Fruit fly (Drosophila melanogaster) whole organism, embryonic: ENCODE data around the gene CG14174.
A peak's percentile ranks its signal among the peaks of the same experiment; 100 is the strongest.

Experiments
- Ada2b ChIP-seq: fragments of 200-800 bp; sonication (Bioruptor generic); IDR thresholded peaks from 2 replicates; pipeline ENCODE4 v1.3.6; 2022; ENCODE audit warnings: missing biosample characterization, missing genetic modification characterization
- Awh ChIP-seq: fragments of 200-800 bp; sonication (Bioruptor generic); IDR thresholded peaks from 2 replicates; pipeline ENCODE4, ENCODE4 v1.3.6; 2022; ENCODE audit warnings: missing biosample characterization, missing genetic modification characterization
- CG10321 ChIP-seq: fragments of 200-800 bp; sonication (Bioruptor generic); IDR thresholded peaks from 2 replicates; pipeline ENCODE4 v1.3.6; 2022; ENCODE audit warnings: missing biosample characterization, missing genetic modification characterization
- CG11695 ChIP-seq: fragments of 200-800 bp; sonication (Bioruptor generic); IDR thresholded peaks from 3 replicates; pipeline ENCODE4 v1.3.6; 2022; ENCODE audit warnings: missing biosample characterization, missing genetic modification characterization
- CG13624 ChIP-seq: fragments of 200-800 bp; sonication (Bioruptor generic); optimal IDR thresholded peaks from 2 replicates; lab custom pipeline; 2016; ENCODE audit warnings: missing biosample characterization, missing genetic modification characterization
- CG13775 ChIP-seq: fragments of 200-800 bp; sonication (Bioruptor generic); optimal IDR thresholded peaks from 3 replicates; lab custom pipeline; 2017; ENCODE audit warnings: missing biosample characterization, mild to moderate bottlenecking, missing genetic modification characterization
- CG14965 ChIP-seq: fragments of 200-800 bp; sonication (Bioruptor generic); optimal IDR thresholded peaks from 2 replicates; lab custom pipeline; 2016; ENCODE audit warnings: missing biosample characterization, missing genetic modification characterization, borderline replicate concordance
- CG17385 ChIP-seq: fragments of 200-800 bp; sonication (Bioruptor generic); optimal IDR thresholded peaks from 3 replicates; lab custom pipeline; 2018; ENCODE audit warnings: missing biosample characterization, mild to moderate bottlenecking, missing genetic modification characterization
- CG18764 ChIP-seq: fragments of 200-800 bp; sonication (Bioruptor generic); optimal IDR thresholded peaks from 3 replicates; lab custom pipeline; 2016; ENCODE audit warnings: missing biosample characterization, missing genetic modification characterization
- CG33557 ChIP-seq: fragments of 200-800 bp; sonication (Bioruptor generic); optimal IDR thresholded peaks from 2 replicates; lab custom pipeline; 2019; ENCODE audit warnings: missing biosample characterization, mild to moderate bottlenecking, missing genetic modification characterization, moderate library complexity
- CG3407 ChIP-seq: fragments of 200-800 bp; sonication (Bioruptor generic); optimal IDR thresholded peaks from 2 replicates; lab custom pipeline; 2018; ENCODE audit warnings: missing biosample characterization, mild to moderate bottlenecking, missing genetic modification characterization
- CG34422 ChIP-seq: fragments of 200-800 bp; sonication (Bioruptor generic); IDR thresholded peaks from 3 replicates; pipeline ENCODE4 v1.3.6; 2022; ENCODE audit warnings: missing biosample characterization, missing genetic modification characterization
- CG3847 ChIP-seq: fragments of 200-800 bp; sonication (Bioruptor generic); IDR thresholded peaks from 2 replicates; pipeline ENCODE4 v1.3.6; 2022; ENCODE audit warnings: missing biosample characterization, missing genetic modification characterization
- CG6791 ChIP-seq: fragments of 200-800 bp; sonication (Bioruptor generic); IDR thresholded peaks from 3 replicates; pipeline ENCODE4 v1.3.6; 2022; ENCODE audit warnings: missing biosample characterization, missing genetic modification characterization; ENCODE audit not compliant: partially characterized antibody
- CG7928 ChIP-seq: fragments of 200-800 bp; sonication (Bioruptor generic); optimal IDR thresholded peaks from 2 replicates; lab custom pipeline; 2017; ENCODE audit warnings: missing biosample characterization, mild to moderate bottlenecking, missing genetic modification characterization
- CG7987 ChIP-seq: fragments of 200-800 bp; sonication (Bioruptor generic); optimal IDR thresholded peaks from 2 replicates; lab custom pipeline; 2018; ENCODE audit warnings: missing biosample characterization, mild to moderate bottlenecking, missing genetic modification characterization, moderate library complexity
- CG8388 ChIP-seq: fragments of 200-800 bp; sonication (Bioruptor generic); optimal IDR thresholded peaks from 2 replicates; lab custom pipeline; 2019; ENCODE audit warnings: missing biosample characterization, mild to moderate bottlenecking, missing genetic modification characterization, moderate library complexity
- Dll ChIP-seq: fragments of 200-800 bp; sonication (Bioruptor generic); IDR thresholded peaks from 4 replicates; pipeline ENCODE4 v1.3.6; 2022; ENCODE audit warnings: missing biosample characterization, missing genetic modification characterization; ENCODE audit not compliant: partially characterized antibody
- Eip74EF ChIP-seq, 2 experiments: fragments of 200-800 bp in 1 of 2; fragments of >200 bp in 1 of 2; sonication (Bioruptor generic) in 1 of 2; optimal IDR thresholded peaks; 2 replicates each; lab custom pipeline; 2017 to 2019; ENCODE audit warnings: missing biosample characterization in 2 of 2, missing genetic modification characterization in 2 of 2, mild to moderate bottlenecking in 1 of 2, moderate library complexity in 1 of 2
- Hand ChIP-seq: fragments of 200-800 bp; sonication (Bioruptor generic); optimal IDR thresholded peaks from 2 replicates; lab custom pipeline; 2017; ENCODE audit warnings: mild to moderate bottlenecking, missing biosample characterization, missing genetic modification reagents, missing genetic modification characterization
- Hey ChIP-seq: fragments of 200-800 bp; sonication (Bioruptor generic); optimal IDR thresholded peaks from 3 replicates; lab custom pipeline; 2018; ENCODE audit warnings: missing biosample characterization, mild to moderate bottlenecking, missing genetic modification characterization
- Opbp ChIP-seq: fragments of 200-800 bp; sonication (Bioruptor generic); IDR thresholded peaks from 3 replicates; pipeline ENCODE4 v1.3.6; 2022; ENCODE audit warnings: missing biosample characterization, missing genetic modification characterization; ENCODE audit not compliant: partially characterized antibody
- Optix ChIP-seq: fragments of 200-800 bp; sonication (Bioruptor generic); IDR thresholded peaks from 3 replicates; pipeline ENCODE4 v1.3.6; 2022; ENCODE audit warnings: missing biosample characterization, missing genetic modification characterization
- Vsx1 ChIP-seq: fragments of 200-800 bp; sonication (Bioruptor generic); optimal IDR thresholded peaks from 2 replicates; lab custom pipeline; 2017; ENCODE audit warnings: missing biosample characterization, mild to moderate bottlenecking, missing genetic modification characterization, missing genetic modification reagents
- ase ChIP-seq: fragments of 200-800 bp; sonication (Bioruptor generic); IDR thresholded peaks from 3 replicates; pipeline ENCODE4 v1.3.6; 2022; ENCODE audit warnings: missing biosample characterization, missing genetic modification characterization
- cato ChIP-seq: fragments of 200-800 bp; sonication (Bioruptor generic); optimal IDR thresholded peaks from 2 replicates; lab custom pipeline; 2016; ENCODE audit warnings: missing biosample characterization, missing genetic modification characterization, borderline replicate concordance
- croc ChIP-seq: fragments of 200-800 bp; sonication (Bioruptor generic); conservative IDR thresholded peaks from 3 replicates; pipeline ENCODE4 v1.3.6; 2022; ENCODE audit warnings: missing biosample characterization, missing genetic modification characterization
- dimm ChIP-seq: fragments of 200-800 bp; sonication (Bioruptor generic); IDR thresholded peaks from 2 replicates; pipeline ENCODE4 v1.3.6; 2022; ENCODE audit warnings: missing biosample characterization, missing genetic modification characterization
- disco-r ChIP-seq: fragments of 200-800 bp; sonication (Bioruptor generic); optimal IDR thresholded peaks from 2 replicates; lab custom pipeline; 2016; ENCODE audit warnings: missing biosample characterization, missing genetic modification characterization
- esg ChIP-seq: fragments of 200-800 bp; sonication (Bioruptor generic); conservative IDR thresholded peaks from 2 replicates; pipeline ENCODE4 v1.3.6; 2022; ENCODE audit warnings: missing biosample characterization, missing genetic modification characterization
- ewg ChIP-seq: fragments of 200-800 bp; sonication (Bioruptor generic); optimal IDR thresholded peaks from 3 replicates; lab custom pipeline; 2017; ENCODE audit warnings: mild to moderate bottlenecking, missing biosample characterization, missing genetic modification reagents, missing genetic modification characterization
- hth ChIP-seq: fragments of >200 bp; optimal IDR thresholded peaks from 2 replicates; lab custom pipeline; 2017; ENCODE audit warnings: inconsistent platforms
- knrl ChIP-seq: fragments of 200-800 bp; sonication (Bioruptor generic); IDR thresholded peaks from 3 replicates; pipeline ENCODE4 v1.3.6; 2022; ENCODE audit warnings: missing biosample characterization, missing genetic modification characterization; ENCODE audit not compliant: partially characterized antibody
- lov ChIP-seq, 2 experiments: fragments of 200-800 bp in 1 of 2; fragments of >200 bp in 1 of 2; sonication (Bioruptor generic) in 1 of 2; IDR thresholded peaks in 1 of 2; optimal IDR thresholded peaks in 1 of 2; 2 replicates in 1 of 2; 3 replicates in 1 of 2; pipeline versions ENCODE4 v1.3.6 to Lab custom; 2017 to 2022; ENCODE audit warnings: missing biosample characterization in 1 of 2, missing genetic modification characterization in 1 of 2
- nau ChIP-seq: fragments of 200-800 bp; sonication (Bioruptor generic); optimal IDR thresholded peaks from 3 replicates; lab custom pipeline; 2017; ENCODE audit warnings: missing biosample characterization, mild to moderate bottlenecking, missing genetic modification characterization, missing genetic modification reagents
- nerfin-1 ChIP-seq: fragments of 200-800 bp; sonication (Bioruptor generic); optimal IDR thresholded peaks from 3 replicates; lab custom pipeline; 2019; ENCODE audit warnings: missing biosample characterization, mild to moderate bottlenecking, missing genetic modification characterization, moderate library complexity
- oc ChIP-seq: fragments of 200-800 bp; sonication (Bioruptor generic); optimal IDR thresholded peaks from 2 replicates; lab custom pipeline; 2018; ENCODE audit warnings: missing biosample characterization, mild to moderate bottlenecking, missing genetic modification characterization, moderate library complexity
- p53 ChIP-seq: fragments of 200-800 bp; sonication (Bioruptor generic); optimal IDR thresholded peaks from 2 replicates; lab custom pipeline; 2016; ENCODE audit warnings: missing biosample characterization, missing genetic modification characterization
- pan ChIP-seq, 4 experiments: fragments of >200 bp in 3 of 4; fragments of 200-800 bp in 1 of 4; sonication (Bioruptor generic) in 1 of 4; optimal IDR thresholded peaks in 3 of 4; IDR thresholded peaks in 1 of 4; 2 replicates each; pipeline versions ENCODE4 v1.3.6 to Lab custom; 2017 to 2022; ENCODE audit warnings: missing biosample characterization in 2 of 4, missing genetic modification characterization in 2 of 4, mixed read lengths in 1 of 4
- pfk ChIP-seq: fragments of 200-800 bp; sonication (Bioruptor generic); optimal IDR thresholded peaks from 2 replicates; lab custom pipeline; 2018; ENCODE audit warnings: missing biosample characterization, mild to moderate bottlenecking, missing genetic modification characterization, moderate library complexity
- pnt ChIP-seq: fragments of 200-800 bp; sonication (Bioruptor generic); optimal IDR thresholded peaks from 3 replicates; lab custom pipeline; 2016; ENCODE audit warnings: missing biosample characterization, missing genetic modification characterization
- ro ChIP-seq: fragments of 200-800 bp; sonication (Bioruptor generic); IDR thresholded peaks from 2 replicates; pipeline ENCODE4 v1.3.6; 2022; ENCODE audit warnings: missing biosample characterization, missing genetic modification characterization
- sim ChIP-seq: fragments of 200-800 bp; sonication (Bioruptor generic); IDR thresholded peaks from 2 replicates; pipeline ENCODE4 v1.3.6; 2022; ENCODE audit warnings: missing biosample characterization, missing genetic modification characterization
- tll ChIP-seq, 2 experiments: fragments of 200-800 bp in 1 of 2; fragments of >200 bp in 1 of 2; sonication (Bioruptor generic) in 1 of 2; optimal IDR thresholded peaks; 2 replicates each; lab custom pipeline; 2017 to 2019; ENCODE audit warnings: missing biosample characterization in 2 of 2, missing genetic modification characterization in 2 of 2, mild to moderate bottlenecking in 1 of 2, moderate library complexity in 1 of 2
- trem ChIP-seq: fragments of 200-800 bp; optimal IDR thresholded peaks from 3 replicates; lab custom pipeline; 2019; ENCODE audit warnings: missing biosample characterization, mild to moderate bottlenecking, missing genetic modification characterization, moderate library complexity
- wdn ChIP-seq: fragments of 200-800 bp; sonication (Bioruptor generic); IDR thresholded peaks from 2 replicates; pipeline ENCODE4 v1.3.6; 2022; ENCODE audit warnings: missing biosample characterization, missing genetic modification characterization

CG14174 gene

dm6 chr3L:9713828-9714536, 5.1 kb upstream of the CG14174 start, which contains the start of gene vsg (continued):
- peak; percentile 76 for TF ChIP-seq trem (tag; lab: Kevin White, UChicago)
- TF ChIP-seq CG17385 = peak; percentile 83
- peak; percentile 80 for TF ChIP-seq nerfin-1 (tag; lab: Kevin White, UChicago)
- TF ChIP-seq CG3847 = peak; percentile 62
- peak; percentile 78 for TF ChIP-seq Dll
- TF ChIP-seq p53 (GFP tag; lab: Kevin White, UChicago) = peak; percentile 14
- peak; percentile 78 for TF ChIP-seq CG8388
- TF ChIP-seq hth = no peak
- TF ChIP-seq nau = no peak
- TF ChIP-seq ro (GFP tag; lab: Robert Waterston, UW) = 0 out of 2 replicates have a peak, but pooled peaks have one; percentile 57
- TF ChIP-seq CG33557 (GFP tag; lab: Kevin White, UChicago) = peak; percentile 75
- no peak; the same call in 1 of the 2 replicates for TF ChIP-seq Ada2b (GFP tag; lab: Robert Waterston, UW)
- TF ChIP-seq pfk (GFP tag; lab: Kevin White, UChicago) = no peak
- peak; percentile 59 for TF ChIP-seq ewg (GFP tag; lab: Kevin White, UChicago)
- TF ChIP-seq Hand (GFP tag; lab: Kevin White, UChicago) = peak; percentile 31
- TF ChIP-seq dimm (GFP tag; lab: Robert Waterston, UW) = no peak
- peak; percentile 93 for TF ChIP-seq Opbp (GFP tag; lab: Robert Waterston, UW)
- TF ChIP-seq esg (GFP tag; lab: Robert Waterston, UW) = peak; percentile 72; the same call in 1 of the 2 replicates
- TF ChIP-seq CG11695 (GFP tag; lab: Robert Waterston, UW) = peak; percentile 67; the same call in 1 of the 3 replicates
- no peak for TF ChIP-seq pan (optimal IDR thresholded peaks at IDR 0.05; lab: Kevin White, UChicago)
- peak in 1 of 2 experiments; percentile 57 for TF ChIP-seq pan (GFP tag; optimal IDR thresholded peaks at IDR 0.05 in 1 of 2, IDR thresholded peaks at IDR 0.05 in 1 of 2)
- peak; percentile 41 for TF ChIP-seq Vsx1 (GFP tag; lab: Kevin White, UChicago)
- peak; percentile 85 for TF ChIP-seq knrl (GFP tag; lab: Robert Waterston, UW)
- TF ChIP-seq ase (GFP tag; lab: Robert Waterston, UW) = peak; percentile 19; the same call in 1 of the 3 replicates
- no peak for TF ChIP-seq sim (GFP tag; lab: Robert Waterston, UW)
- no peak for TF ChIP-seq tll (GFP tag; optimal IDR thresholded peaks at IDR 0.05; lab: Kevin White, UChicago)
- TF ChIP-seq lov (optimal IDR thresholded peaks at IDR 0.05; lab: Kevin White, UChicago) = no peak
- TF ChIP-seq lov (GFP tag; IDR thresholded peaks at IDR 0.05; lab: Robert Waterston, UW) = peak; percentile 59; the same call in 1 of the 3 replicates
- peak; percentile 78 for TF ChIP-seq CG13624 (GFP tag; lab: Kevin White, UChicago)
- peak; percentile 13 for TF ChIP-seq wdn (GFP tag; lab: Robert Waterston, UW)
- TF ChIP-seq oc (tag; lab: Kevin White, UChicago) = peak; percentile 46
- no peak for TF ChIP-seq CG14965
- TF ChIP-seq Awh (GFP tag; lab: Robert Waterston, UW) = 0 out of 2 replicates have a peak, but pooled peaks have one; percentile 18
- TF ChIP-seq CG34422 = peak; percentile 44
- peak; percentile 49 for TF ChIP-seq Hey (tag; lab: Kevin White, UChicago)
- peak in 1 of 2 experiments; percentile 64 for TF ChIP-seq Eip74EF (GFP tag; optimal IDR thresholded peaks at IDR 0.05; lab: Kevin White, UChicago)
- peak; percentile 48 for TF ChIP-seq cato (GFP tag; lab: Kevin White, UChicago)
- TF ChIP-seq CG13775 (GFP tag; lab: Kevin White, UChicago) = peak; percentile 91
- peak; percentile 60 for TF ChIP-seq CG3407 (GFP tag; lab: Kevin White, UChicago)
- TF ChIP-seq CG18764 (GFP tag; lab: Kevin White, UChicago) = peak; percentile 69
- TF ChIP-seq croc = peak; percentile 30; the same call in 2 of the 3 replicates
- TF ChIP-seq CG7987 = no peak
- peak; percentile 42; the same call in 1 of the 3 replicates for TF ChIP-seq Optix
- peak; percentile 92 for TF ChIP-seq CG7928
- TF ChIP-seq CG6791 = peak; percentile 91
- TF ChIP-seq CG10321 (GFP tag; lab: Robert Waterston, UW) = no peak
- TF ChIP-seq disco-r (GFP tag; lab: Kevin White, UChicago) = no peak
- peak; percentile 28 for TF ChIP-seq pnt (GFP tag; lab: Kevin White, UChicago)
